Worm (Caenorhabditis elegans): ENCODE data around the gene T12D8.9.

The T12D8.9 gene

ce11 chrIII:13623014-13623413, 6.1 kb downstream of the T12D8.9 start, which contains the start of gene mlc-5:
Gene mlc-5, plus strand, starts transcription at chrIII:13623314.
- TF ChIP-seq lsy-2 (tag; optimal IDR thresholded peaks at IDR 0.05) (no peak), mes-2 (tag; optimal IDR thresholded peaks at IDR 0.05; ENCODE audit: poor library complexity, severe bottlenecking) (no peak), attf-4 (tag; optimal IDR thresholded peaks at IDR 0.05) (no peak), ceh-82 (tag; optimal IDR thresholded peaks at IDR 0.05) (no peak), egl-27 (tag; optimal IDR thresholded peaks at IDR 0.05) (no peak), aha-1 (tag) (peak; percentile 41), ces-1 (GFP tag; optimal IDR thresholded peaks at IDR 0.05) (no peak), lin-1 (GFP tag; IDR thresholded peaks at IDR 0.05) (no peak)

- TF ChIP-seq lsy-2 (tag; optimal IDR thresholded peaks at IDR 0.05) (peak in 1 of 2 experiments; percentile 17), nhr-42 (GFP tag; IDR thresholded peaks at IDR 0.05) (no peak), zip-2 (tag; optimal IDR thresholded peaks at IDR 0.05) (no peak), egl-27 (tag; optimal IDR thresholded peaks at IDR 0.05) (no peak), egl-43 (GFP tag; IDR thresholded peaks at IDR 0.05) (0 out of 2 replicates have a peak, but pooled peaks have one; percentile 53), lin-15B (tag; optimal IDR thresholded peaks at IDR 0.05) (no peak), zfp-3 (GFP tag; conservative IDR thresholded peaks at IDR 0.05) (no peak), ceh-82 (tag; optimal IDR thresholded peaks at IDR 0.05) (no peak), gei-8 (GFP tag; optimal IDR thresholded peaks at IDR 0.05) (no peak), pha-4 (GFP tag; IDR thresholded peaks at IDR 0.05) (no peak), pha-4 (tag; optimal IDR thresholded peaks at IDR 0.05) (no peak), unc-39 (tag; optimal IDR thresholded peaks at IDR 0.05) (no peak), Y5F2A.4 (GFP tag; optimal IDR thresholded peaks at IDR 0.05) (no peak), nhr-77 (tag; optimal IDR thresholded peaks at IDR 0.05) (no peak), zfp-2 (tag; optimal IDR thresholded peaks at IDR 0.05) (no peak), madf-5 (GFP tag; IDR thresholded peaks at IDR 0.05) (no peak), nhr-48 (tag; optimal IDR thresholded peaks at IDR 0.05) (no peak), hlh-30 (tag; optimal IDR thresholded peaks at IDR 0.05; ENCODE audit: insufficient read depth) (no peak), nhr-76 (tag; optimal IDR thresholded peaks at IDR 0.05) (no peak), snpc-1.2 (GFP tag; IDR thresholded peaks at IDR 0.05) (no peak), Y105C5A.15 (GFP tag; IDR thresholded peaks at IDR 0.05) (no peak), zag-1 (tag; optimal IDR thresholded peaks at IDR 0.05) (no peak), snpc-4 (tag; optimal IDR thresholded peaks at IDR 0.05) (no peak), Y48G9A.11 (GFP tag; IDR thresholded peaks at IDR 0.05) (no peak), sdz-12 (GFP tag; optimal IDR thresholded peaks at IDR 0.05) (no peak), dmd-8 (GFP tag; IDR thresholded peaks at IDR 0.05) (no peak), fkh-10 (GFP tag; optimal IDR thresholded peaks at IDR 0.05) (no peak), T26A8.4 (GFP tag; IDR thresholded peaks at IDR 0.05) (no peak), duxl-1 (tag; optimal IDR thresholded peaks at IDR 0.05; ENCODE audit: poor library complexity) (no peak), cey-2 (tag; optimal IDR thresholded peaks at IDR 0.05; ENCODE audit: borderline replicate concordance, insufficient read depth) (no peak), nhr-28 (tag; optimal IDR thresholded peaks at IDR 0.05) (no peak), mxl-2 (GFP tag; conservative IDR thresholded peaks at IDR 0.05) (no peak), madf-9 (GFP tag; conservative IDR thresholded peaks at IDR 0.05) (no peak), mep-1 (tag; optimal IDR thresholded peaks at IDR 0.05) (no peak), aha-1 (tag) (no peak), nhr-11 (tag; optimal IDR thresholded peaks at IDR 0.05) (no peak), ama-1 (optimal IDR thresholded peaks at IDR 0.05) (peak; percentile 75), ctbp-1 (GFP tag; IDR thresholded peaks at IDR 0.05) (no peak), nhr-41 (GFP tag; IDR thresholded peaks at IDR 0.05) (no peak), mdl-1 (tag; optimal IDR thresholded peaks at IDR 0.05) (no peak), lin-38 (GFP tag; IDR thresholded peaks at IDR 0.05) (peak; percentile 51), hmg-1.1 (GFP tag; IDR thresholded peaks at IDR 0.05) (no peak), set-16 (GFP tag; IDR thresholded peaks at IDR 0.05) (no peak), attf-4 (tag; optimal IDR thresholded peaks at IDR 0.05) (no peak), lin-29 (GFP tag; IDR thresholded peaks at IDR 0.05) (no peak), unc-130 (GFP tag; optimal IDR thresholded peaks at IDR 0.05) (no peak), lin-13 (GFP tag; optimal IDR thresholded peaks at IDR 0.05) (no peak)
Measured at ce11 chrIII:13624226-13624625, 7.3 kb downstream of the T12D8.9 start, which contains the start of gene taf-9. Gene taf-9, plus strand, starts transcription at chrIII:13624276.
